Worm (Caenorhabditis elegans) whole organism, young adult: ENCODE results near the gene Y39A1A.27.

Source experiments
- B0261.1 ChIP-seq: sonication (generic microtip); optimal IDR thresholded peaks from 2 replicates; lab custom pipeline; 2016; ENCODE audit warnings: mild to moderate bottlenecking, missing genetic modification characterization, moderate library complexity, missing compliant biosample characterization
- F22D6.2 ChIP-seq: sonication (generic microtip); optimal IDR thresholded peaks from 2 replicates; lab custom pipeline; 2016; ENCODE audit warnings: mild to moderate bottlenecking, missing genetic modification characterization, missing compliant biosample characterization
- T07F8.4 ChIP-seq: sonication (generic microtip); optimal IDR thresholded peaks from 2 replicates; lab custom pipeline; 2016; ENCODE audit warnings: mild to moderate bottlenecking, missing genetic modification characterization, moderate library complexity, missing compliant biosample characterization
- ceh-40 ChIP-seq: fragments of 200-800 bp; sonication (Bioruptor generic); IDR thresholded peaks from 2 replicates; pipeline ENCODE4 v1.3.6; 2022; ENCODE audit warnings: missing genetic modification characterization, missing compliant biosample characterization
- unc-62 ChIP-seq: fragments of 150-350 bp; optimal IDR thresholded peaks from 2 replicates; lab custom pipeline; 2014; ENCODE audit warnings: missing biosample characterization, missing genetic modification reagents, missing genetic modification characterization

ce11 chrIII:10652833-10653232 is 14.1 kb downstream of the Y39A1A.27 start:
- TF ChIP-seq B0261.1 (no peak), ceh-40 (no peak), T07F8.4 (tag; lab: Kevin White, UChicago) (no peak), F22D6.2 (no peak), unc-62 (GFP tag; lab: Kevin White, UChicago) (no peak)
